Fruit fly (Drosophila melanogaster): ENCODE results near the gene Pglym87.
A peak's percentile ranks its signal among the peaks of the same experiment; 100 is the strongest.

Pglym87 gene

dm6 chr3R:12211552-12211951, 21.0 kb downstream of the Pglym87 start:
- TF ChIP-seq exex (tag; optimal IDR thresholded peaks at IDR 0.05): peak; percentile 84
- TF ChIP-seq mirr (GFP tag; optimal IDR thresholded peaks at IDR 0.05): peak; percentile 80
- TF ChIP-seq CG15073 (GFP tag; optimal IDR thresholded peaks at IDR 0.05): no peak
- peak; percentile 43 for TF ChIP-seq grn (GFP tag; optimal IDR thresholded peaks at IDR 0.05)
- peak; percentile 64 for TF ChIP-seq sug (tag; optimal IDR thresholded peaks at IDR 0.05)

dm6 chr3R:12210260-12210659, 22.3 kb downstream of the Pglym87 start, which contains the start of gene CG4830:
CG4830 (minus strand) TSS chr3R:12210360.
- TF ChIP-seq mirr (GFP tag; optimal IDR thresholded peaks at IDR 0.05) (peak; percentile 28), al (GFP tag; IDR thresholded peaks at IDR 0.05) (no peak)

DNA sequence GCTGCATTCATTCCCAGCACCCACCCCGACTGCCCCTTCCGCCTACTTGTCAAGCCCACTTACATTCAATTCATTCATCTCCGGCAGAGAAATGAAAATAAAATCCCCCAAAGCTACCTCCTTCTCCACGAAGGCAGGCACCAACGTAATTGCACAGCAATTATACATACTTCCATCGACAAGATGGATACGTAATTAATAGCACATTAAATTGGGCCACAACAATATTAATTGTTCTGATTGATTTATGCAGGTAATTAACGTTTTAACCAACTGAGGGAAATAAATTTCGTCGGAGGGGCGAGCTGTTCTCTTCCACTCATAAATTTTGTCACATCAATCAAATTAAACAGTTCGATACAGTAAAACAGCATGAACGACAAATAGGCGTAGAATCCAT, 34.9 kb downstream of the Pglym87 start, which contains the start of gene Adk1:
TSS of gene Adk1 (plus strand) at position 301 of the 400 bp plus-strand sequence.
- TF ChIP-seq ara (GFP tag; IDR thresholded peaks at IDR 0.05) (no peak), CG10959 (GFP tag; IDR thresholded peaks at IDR 0.05) (no peak), CG5953 (GFP tag; IDR thresholded peaks at IDR 0.05) (no peak), CG2199 (GFP tag; IDR thresholded peaks at IDR 0.05) (no peak), btn (GFP tag; optimal IDR thresholded peaks at IDR 0.05) (no peak), CG17568 (GFP tag; optimal IDR thresholded peaks at IDR 0.05) (no peak), Rfx (GFP tag; IDR thresholded peaks at IDR 0.05) (no peak), dmrt99B (tag; optimal IDR thresholded peaks at IDR 0.05) (no peak)

- TF ChIP-seq row (GFP tag; IDR thresholded peaks at IDR 0.05): 0 out of 3 replicates have a peak, but pooled peaks have one; percentile 13
- TF ChIP-seq CG8765 (GFP tag; IDR thresholded peaks at IDR 0.05): no peak
- TF ChIP-seq CG11456 (GFP tag; IDR thresholded peaks at IDR 0.05): 0 out of 3 replicates have a peak, but pooled peaks have one; percentile 19
- peak; percentile 50 for TF ChIP-seq dm (GFP tag; optimal IDR thresholded peaks at IDR 0.05)
- peak; percentile 43; the same call in 1 of the 2 replicates for TF ChIP-seq Drgx (GFP tag; IDR thresholded peaks at IDR 0.05)
Observed at dm6 chr3R:12196100-12196499, 36.4 kb downstream of the Pglym87 start.

- TF ChIP-seq MTF-1 (GFP tag; optimal IDR thresholded peaks at IDR 0.05; ENCODE audit: borderline replicate concordance) (no peak), gfzf (GFP tag; optimal IDR thresholded peaks at IDR 0.05) (no peak), CG7839 (tag; optimal IDR thresholded peaks at IDR 0.05) (no peak), CG15696 (tag; optimal IDR thresholded peaks at IDR 0.05) (no peak), zfh1 (GFP tag; IDR thresholded peaks at IDR 0.05) (no peak), Scr (GFP tag; IDR thresholded peaks at IDR 0.05; ENCODE audit: partially characterized antibody) (no peak), ac (GFP tag; optimal IDR thresholded peaks at IDR 0.05) (no peak), fd64A (GFP tag; optimal IDR thresholded peaks at IDR 0.05) (no peak), CrebB (tag; optimal IDR thresholded peaks at IDR 0.05) (no peak), Aef1 (GFP tag; IDR thresholded peaks at IDR 0.05) (no peak), Vsx1 (GFP tag; optimal IDR thresholded peaks at IDR 0.05) (no peak), CG6175 (GFP tag; IDR thresholded peaks at IDR 0.05) (no peak), jigr1 (GFP tag; IDR thresholded peaks at IDR 0.05) (no peak), CG9727 (GFP tag; optimal IDR thresholded peaks at IDR 0.05) (no peak), vvl (GFP tag; IDR thresholded peaks at IDR 0.05) (no peak), da (GFP tag; optimal IDR thresholded peaks at IDR 0.05) (no peak), CG7963 (GFP tag; IDR thresholded peaks at IDR 0.05; ENCODE audit: partially characterized antibody) (no peak)
Observed at dm6 chr3R:12194911-12195310, 37.6 kb downstream of the Pglym87 start, which contains the start of the genes eIF3d2 and CG43450. eIF3d2 (minus strand) TSS chr3R:12195011. CG43450 (plus strand) TSS chr3R:12195294.
